Fruit fly (Drosophila melanogaster) whole organism, embryonic: Measurements from ENCODE around the gene CG14252.

ENCODE experiments used
- Awh ChIP-seq: fragments of 200-800 bp; sonication (Bioruptor generic); IDR thresholded peaks from 2 replicates; pipeline ENCODE4, ENCODE4 v1.3.6; 2022; ENCODE audit warnings: missing biosample characterization, missing genetic modification characterization
- B-H2 ChIP-seq: fragments of 200-800 bp; sonication (Bioruptor generic); optimal IDR thresholded peaks from 2 replicates; lab custom pipeline; 2018; ENCODE audit warnings: missing biosample characterization, mild to moderate bottlenecking, missing genetic modification characterization
- BtbVII ChIP-seq: fragments of 200-800 bp; sonication (Bioruptor generic); optimal IDR thresholded peaks from 3 replicates; lab custom pipeline; 2017; ENCODE audit warnings: missing biosample characterization, mild to moderate bottlenecking, missing genetic modification characterization
- CG10274 ChIP-seq: fragments of 200-800 bp; sonication (Bioruptor generic); optimal IDR thresholded peaks from 3 replicates; lab custom pipeline; 2017; ENCODE audit warnings: missing biosample characterization, mild to moderate bottlenecking, missing genetic modification characterization
- CG11560 ChIP-seq: fragments of 200-800 bp; sonication (Bioruptor generic); IDR thresholded peaks from 3 replicates; pipeline ENCODE4 v1.3.6; 2022; ENCODE audit warnings: missing biosample characterization, missing genetic modification characterization
- CG12155 ChIP-seq: fragments of 200-800 bp; sonication (Bioruptor generic); optimal IDR thresholded peaks from 3 replicates; lab custom pipeline; 2016; ENCODE audit warnings: missing biosample characterization, missing genetic modification characterization
- CG12219 ChIP-seq: fragments of 200-800 bp; sonication (Bioruptor generic); optimal IDR thresholded peaks from 3 replicates; lab custom pipeline; 2018; ENCODE audit warnings: missing biosample characterization, mild to moderate bottlenecking, missing genetic modification characterization
- CG17186 ChIP-seq: fragments of 200-800 bp; sonication (Bioruptor generic); optimal IDR thresholded peaks from 3 replicates; lab custom pipeline; 2017; ENCODE audit warnings: missing biosample characterization, missing genetic modification reagents, missing genetic modification characterization
- CG2120 ChIP-seq: fragments of 200-800 bp; sonication (Bioruptor generic); optimal IDR thresholded peaks from 3 replicates; lab custom pipeline; 2016; ENCODE audit warnings: missing biosample characterization, missing genetic modification characterization
- CG2678 ChIP-seq: fragments of 200-800 bp; sonication (Bioruptor generic); optimal IDR thresholded peaks from 3 replicates; lab custom pipeline; 2019; ENCODE audit warnings: missing biosample characterization, mild to moderate bottlenecking, missing genetic modification characterization, moderate library complexity
- CG31365 ChIP-seq: fragments of 200-800 bp; sonication (Bioruptor generic); optimal IDR thresholded peaks from 2 replicates; lab custom pipeline; 2018; ENCODE audit warnings: missing biosample characterization, mild to moderate bottlenecking, missing genetic modification characterization
- CG31388 ChIP-seq: fragments of 200-800 bp; sonication (Bioruptor generic); optimal IDR thresholded peaks from 2 replicates; lab custom pipeline; 2016; ENCODE audit warnings: missing biosample characterization, missing genetic modification characterization
- CG31441 ChIP-seq: fragments of 200-800 bp; sonication (Bioruptor generic); IDR thresholded peaks from 2 replicates; pipeline ENCODE4 v1.3.6; 2022; ENCODE audit warnings: missing biosample characterization, missing genetic modification characterization
- CG32767 ChIP-seq: fragments of 200-800 bp; sonication (Bioruptor generic); IDR thresholded peaks from 2 replicates; pipeline ENCODE4 v1.3.6; 2022; ENCODE audit warnings: missing biosample characterization, missing genetic modification characterization
- CG3281 ChIP-seq: fragments of 200-800 bp; sonication (Bioruptor generic); optimal IDR thresholded peaks from 3 replicates; lab custom pipeline; 2017; ENCODE audit warnings: missing biosample characterization, mild to moderate bottlenecking, missing genetic modification characterization
- CG34422 ChIP-seq: fragments of 200-800 bp; sonication (Bioruptor generic); IDR thresholded peaks from 3 replicates; pipeline ENCODE4 v1.3.6; 2022; ENCODE audit warnings: missing biosample characterization, missing genetic modification characterization
- CG4328 ChIP-seq: fragments of 200-800 bp; sonication (Bioruptor generic); optimal IDR thresholded peaks from 3 replicates; lab custom pipeline; 2017; ENCODE audit warnings: missing biosample characterization, missing genetic modification reagents, missing genetic modification characterization
- CG4424 ChIP-seq: fragments of 200-800 bp; sonication (Bioruptor generic); optimal IDR thresholded peaks from 3 replicates; lab custom pipeline; 2016; ENCODE audit warnings: missing biosample characterization, missing genetic modification characterization
- CG5953 ChIP-seq: fragments of 200-800 bp; sonication (Bioruptor generic); IDR thresholded peaks from 2 replicates; pipeline ENCODE4 v1.3.6; 2022; ENCODE audit warnings: missing biosample characterization, missing genetic modification characterization
- CG6689 ChIP-seq: fragments of 200-800 bp; sonication (Bioruptor generic); IDR thresholded peaks from 2 replicates; pipeline ENCODE4 v1.3.6; 2022; ENCODE audit warnings: missing biosample characterization, missing genetic modification characterization
- CG6791 ChIP-seq: fragments of 200-800 bp; sonication (Bioruptor generic); IDR thresholded peaks from 3 replicates; pipeline ENCODE4 v1.3.6; 2022; ENCODE audit warnings: missing biosample characterization, missing genetic modification characterization; ENCODE audit not compliant: partially characterized antibody
- CG6854 ChIP-seq: fragments of 200-800 bp; sonication (Bioruptor generic); optimal IDR thresholded peaks from 3 replicates; lab custom pipeline; 2017; ENCODE audit warnings: missing biosample characterization, mild to moderate bottlenecking, missing genetic modification characterization
- CG9727 ChIP-seq: fragments of 200-800 bp; sonication (Bioruptor generic); optimal IDR thresholded peaks from 3 replicates; lab custom pipeline; 2017; ENCODE audit warnings: missing biosample characterization, mild to moderate bottlenecking, missing genetic modification characterization
- CHES-1-like ChIP-seq: fragments of 200-800 bp; sonication (Bioruptor generic); optimal IDR thresholded peaks from 2 replicates; lab custom pipeline; 2016; ENCODE audit warnings: missing biosample characterization, missing genetic modification characterization
- Camta ChIP-seq: fragments of 200-800 bp; sonication (Bioruptor generic); optimal IDR thresholded peaks from 2 replicates; lab custom pipeline; 2016; ENCODE audit warnings: missing biosample characterization, missing genetic modification characterization
- Deaf1 ChIP-seq: fragments of 200-800 bp; optimal IDR thresholded peaks from 3 replicates; lab custom pipeline; 2019; ENCODE audit warnings: missing biosample characterization, mild to moderate bottlenecking, missing genetic modification characterization, moderate library complexity
- Dek ChIP-seq: fragments of 200-800 bp; sonication (Bioruptor generic); optimal IDR thresholded peaks from 3 replicates; lab custom pipeline; 2019; ENCODE audit warnings: missing biosample characterization, mild to moderate bottlenecking, missing genetic modification characterization, moderate library complexity
- Dll ChIP-seq: fragments of 200-800 bp; sonication (Bioruptor generic); IDR thresholded peaks from 4 replicates; pipeline ENCODE4 v1.3.6; 2022; ENCODE audit warnings: missing biosample characterization, missing genetic modification characterization; ENCODE audit not compliant: partially characterized antibody
- Ets65A ChIP-seq: fragments of 200-800 bp; sonication (Bioruptor generic); peaks from one replicate; lab custom pipeline; 2016; ENCODE audit warnings: missing biosample characterization, missing genetic modification characterization
- Fer1 ChIP-seq: fragments of 200-800 bp; sonication (Bioruptor generic); optimal IDR thresholded peaks from 2 replicates; lab custom pipeline; 2017; ENCODE audit warnings: missing biosample characterization, mild to moderate bottlenecking, missing genetic modification characterization
- Gsc ChIP-seq: fragments of 200-800 bp; sonication (Bioruptor generic); IDR thresholded peaks from 2 replicates; pipeline ENCODE4 v1.3.6; 2022; ENCODE audit warnings: missing biosample characterization, missing genetic modification characterization
- Hand ChIP-seq: fragments of 200-800 bp; sonication (Bioruptor generic); optimal IDR thresholded peaks from 2 replicates; lab custom pipeline; 2017; ENCODE audit warnings: mild to moderate bottlenecking, missing biosample characterization, missing genetic modification reagents, missing genetic modification characterization
- Kr ChIP-seq: fragments of 200-800 bp; sonication (Bioruptor generic); optimal IDR thresholded peaks from 2 replicates; lab custom pipeline; 2017; ENCODE audit warnings: missing biosample characterization, mild to moderate bottlenecking, missing genetic modification characterization
- Lhr ChIP-seq: fragments of 200-800 bp; sonication (Bioruptor generic); optimal IDR thresholded peaks from 3 replicates; lab custom pipeline; 2017; ENCODE audit warnings: mild to moderate bottlenecking, missing biosample characterization, missing genetic modification reagents, missing genetic modification characterization
- NC2β ChIP-seq: fragments of 200-800 bp; sonication (Bioruptor generic); optimal IDR thresholded peaks from 2 replicates; lab custom pipeline; 2016; ENCODE audit warnings: missing biosample characterization, missing genetic modification characterization
- Ptx1 ChIP-seq: fragments of 200-800 bp; sonication (Bioruptor generic); IDR thresholded peaks from 2 replicates; pipeline ENCODE4 v1.3.6; 2022; ENCODE audit warnings: missing biosample characterization, missing genetic modification characterization
- Side ChIP-seq: fragments of 200-800 bp; sonication (Bioruptor generic); optimal IDR thresholded peaks from 2 replicates; lab custom pipeline; 2016; ENCODE audit warnings: missing biosample characterization, missing genetic modification characterization
- Spps ChIP-seq: fragments of 200-800 bp; sonication (Bioruptor generic); optimal IDR thresholded peaks from 2 replicates; lab custom pipeline; 2018; ENCODE audit warnings: missing biosample characterization, mild to moderate bottlenecking, missing genetic modification characterization
- Trl ChIP-seq, 3 experiments: fragments of >200 bp in 2 of 3; fragments of 200-800 bp in 1 of 3; sonication (Bioruptor generic) in 1 of 3; optimal IDR thresholded peaks; 2 replicates in 1 of 3; 3 replicates in 2 of 3; lab custom pipeline; 2016 to 2017; ENCODE audit warnings: missing biosample characterization in 1 of 3, missing genetic modification characterization in 1 of 3
- ems ChIP-seq: fragments of 200-800 bp; sonication (Bioruptor generic); optimal IDR thresholded peaks from 3 replicates; lab custom pipeline; 2016; ENCODE audit warnings: missing biosample characterization, missing genetic modification characterization
- exex ChIP-seq: fragments of 200-800 bp; sonication (Bioruptor generic); optimal IDR thresholded peaks from 4 replicates; lab custom pipeline; 2018; ENCODE audit warnings: missing biosample characterization, mild to moderate bottlenecking, missing genetic modification characterization, moderate library complexity
- eyg ChIP-seq: fragments of 200-800 bp; sonication (Bioruptor generic); optimal IDR thresholded peaks from 3 replicates; lab custom pipeline; 2016; ENCODE audit warnings: missing biosample characterization, missing genetic modification characterization
- fd64A ChIP-seq: fragments of 200-800 bp; sonication (Bioruptor generic); optimal IDR thresholded peaks from 3 replicates; lab custom pipeline; 2018; ENCODE audit warnings: missing biosample characterization, mild to moderate bottlenecking, missing genetic modification characterization
- jing ChIP-seq: fragments of 200-800 bp; sonication (Bioruptor generic); optimal IDR thresholded peaks from 2 replicates; lab custom pipeline; 2018; ENCODE audit warnings: missing biosample characterization, mild to moderate bottlenecking, missing genetic modification characterization
- ken ChIP-seq: fragments of 200-800 bp; sonication (Bioruptor generic); IDR thresholded peaks from 3 replicates; pipeline ENCODE4 v1.3.6; 2022; ENCODE audit warnings: missing biosample characterization, missing genetic modification characterization
- oc ChIP-seq: fragments of 200-800 bp; sonication (Bioruptor generic); optimal IDR thresholded peaks from 2 replicates; lab custom pipeline; 2018; ENCODE audit warnings: missing biosample characterization, mild to moderate bottlenecking, missing genetic modification characterization, moderate library complexity
- ro ChIP-seq: fragments of 200-800 bp; sonication (Bioruptor generic); IDR thresholded peaks from 2 replicates; pipeline ENCODE4 v1.3.6; 2022; ENCODE audit warnings: missing biosample characterization, missing genetic modification characterization
- run ChIP-seq: fragments of 200-800 bp; sonication (Bioruptor generic); optimal IDR thresholded peaks from 3 replicates; lab custom pipeline; 2018; ENCODE audit warnings: missing biosample characterization, mild to moderate bottlenecking, missing genetic modification characterization
- tll ChIP-seq, 2 experiments: fragments of 200-800 bp in 1 of 2; fragments of >200 bp in 1 of 2; sonication (Bioruptor generic) in 1 of 2; optimal IDR thresholded peaks; 2 replicates each; lab custom pipeline; 2017 to 2019; ENCODE audit warnings: missing biosample characterization in 2 of 2, missing genetic modification characterization in 2 of 2, mild to moderate bottlenecking in 1 of 2, moderate library complexity in 1 of 2
- vvl ChIP-seq: fragments of 200-800 bp; sonication (Bioruptor generic); IDR thresholded peaks from 2 replicates; pipeline ENCODE4 v1.3.6; 2022; ENCODE audit warnings: missing biosample characterization, missing genetic modification characterization

CG14252 gene

dm6 chr3R:26915463-26915925 lies 29.8 kb upstream of the CG14252 start, which contains the start of gene CG46339 (continued):
- TF ChIP-seq CG2120 = peak; percentile 54
- TF ChIP-seq CHES-1-like = peak; percentile 60
- peak; percentile 27 for TF ChIP-seq fd64A (GFP tag; lab: Kevin White, UChicago)
- TF ChIP-seq CG2678 = peak; percentile 71
- peak; percentile 20 for TF ChIP-seq CG9727
- peak; percentile 56 for TF ChIP-seq Ptx1 (GFP tag; lab: Robert Waterston, UW)
- TF ChIP-seq Side (GFP tag; lab: Kevin White, UChicago) = peak; percentile 67
- TF ChIP-seq Lhr (GFP tag; lab: Kevin White, UChicago) = no peak
- peak; percentile 67 for TF ChIP-seq CG12219
- TF ChIP-seq Gsc (GFP tag; lab: Robert Waterston, UW) = no peak
- TF ChIP-seq CG4328 = peak; percentile 55
- no peak for TF ChIP-seq ken (GFP tag; lab: Robert Waterston, UW)
- TF ChIP-seq run (tag; lab: Kevin White, UChicago) = no peak
- peak; percentile 36 for TF ChIP-seq Dek (tag; lab: Kevin White, UChicago)
- no peak for TF ChIP-seq CG17186
- TF ChIP-seq CG6854 (GFP tag; lab: Kevin White, UChicago) = peak; percentile 87
- peak; percentile 45 for TF ChIP-seq CG4424 (GFP tag; lab: Kevin White, UChicago)
- peak; percentile 12 for TF ChIP-seq ems (GFP tag; lab: Kevin White, UChicago)
- TF ChIP-seq Fer1 (GFP tag; lab: Kevin White, UChicago) = peak; percentile 92
- no peak for TF ChIP-seq Camta (GFP tag; lab: Kevin White, UChicago)
- TF ChIP-seq vvl (GFP tag; lab: Robert Waterston, UW) = peak; percentile 82; the same call in 1 of the 2 replicates
- 0 out of 2 replicates have a peak, but pooled peaks have one; percentile 32 for TF ChIP-seq CG31441 (GFP tag; lab: Robert Waterston, UW)
- TF ChIP-seq CG31365 (tag; lab: Kevin White, UChicago) = peak; percentile 62
- TF ChIP-seq CG32767 (GFP tag; lab: Robert Waterston, UW) = no peak
- TF ChIP-seq CG6791 = no peak
- no peak for TF ChIP-seq CG31388 (GFP tag; lab: Kevin White, UChicago)
- TF ChIP-seq BtbVII (GFP tag; lab: Kevin White, UChicago) = peak; percentile 80
- TF ChIP-seq CG11560 (tag; lab: Robert Waterston, UW) = no peak
- peak; percentile 90 for TF ChIP-seq B-H2 (GFP tag; lab: Kevin White, UChicago)
- 0 out of 4 replicates have a peak, but pooled peaks have one; percentile 37 for TF ChIP-seq Dll (GFP tag; lab: Robert Waterston, UW)
- no peak for TF ChIP-seq jing (GFP tag; lab: Kevin White, UChicago)
- no peak for TF ChIP-seq Kr
- no peak for TF ChIP-seq oc (tag; lab: Kevin White, UChicago)
- TF ChIP-seq NC2β (GFP tag; lab: Kevin White, UChicago) = no peak
- TF ChIP-seq CG10274 (GFP tag; lab: Kevin White, UChicago) = no peak
- TF ChIP-seq CG3281 = peak; percentile 83
- TF ChIP-seq CG6689 (GFP tag; lab: Robert Waterston, UW) = no peak; the same call in 1 of the 2 replicates
- no peak; the same call in 1 of the 2 replicates for TF ChIP-seq Awh (GFP tag; lab: Robert Waterston, UW)
- no peak for TF ChIP-seq CG5953 (GFP tag; lab: Robert Waterston, UW)
- TF ChIP-seq tll (GFP tag; optimal IDR thresholded peaks at IDR 0.05; lab: Kevin White, UChicago) = no peak
- TF ChIP-seq Deaf1 = peak; percentile 73
- peak; percentile 37 for TF ChIP-seq Spps (tag; lab: Kevin White, UChicago)
- TF ChIP-seq CG12155 (GFP tag; lab: Kevin White, UChicago) = no peak
- no peak for TF ChIP-seq ro
- peak; percentile 66; the same call in 1 of the 3 replicates for TF ChIP-seq CG34422 (GFP tag; lab: Robert Waterston, UW)
- TF ChIP-seq Hand (GFP tag; lab: Kevin White, UChicago) = peak; percentile 87
- TF ChIP-seq Trl (optimal IDR thresholded peaks at IDR 0.05; lab: Kevin White, UChicago) = no peak
- TF ChIP-seq Trl (GFP tag; optimal IDR thresholded peaks at IDR 0.05; lab: Kevin White, UChicago) = peak; percentile 36
- peak; percentile 19 for TF ChIP-seq eyg (GFP tag; lab: Kevin White, UChicago)
- no peak for TF ChIP-seq Ets65A (GFP tag; lab: Kevin White, UChicago)
- TF ChIP-seq exex (tag; lab: Kevin White, UChicago) = peak; percentile 72
